Worm (Caenorhabditis elegans): ENCODE data around the gene C27D9.2.

- TF ChIP-seq hnd-1 (tag; optimal IDR thresholded peaks at IDR 0.05) (no peak), ama-1 (optimal IDR thresholded peaks at IDR 0.05) (no peak), flt-1 (GFP tag; IDR thresholded peaks at IDR 0.05) (no peak), B0310.2 (tag; optimal IDR thresholded peaks at IDR 0.05) (no peak), ceh-13 (GFP tag; optimal IDR thresholded peaks at IDR 0.05) (no peak), scrt-1 (GFP tag; IDR thresholded peaks at IDR 0.05) (no peak), hmbx-1 (tag; optimal IDR thresholded peaks at IDR 0.05) (no peak), sea-1 (GFP tag; conservative IDR thresholded peaks at IDR 0.05) (no peak), ets-7 (tag; optimal IDR thresholded peaks at IDR 0.05) (no peak), tbx-11 (GFP tag; IDR thresholded peaks at IDR 0.05) (no peak), hmg-4 (GFP tag; optimal IDR thresholded peaks at IDR 0.05) (no peak)
Observed at ce11 chrII:4728687-4729086, 28.0 kb downstream of the C27D9.2 start.
